Worm (Caenorhabditis elegans) whole organism, L4/young adult: ENCODE measurements around the gene B0035.21.

Experiments
- W03F9.2 ChIP-seq: fragments of 150-350 bp; optimal IDR thresholded peaks from 2 replicates; lab custom pipeline; 2014; ENCODE audit warnings: missing biosample characterization, missing genetic modification characterization
- dao-5 ChIP-seq: sonication (generic microtip); optimal IDR thresholded peaks from 2 replicates; lab custom pipeline; 2016; ENCODE audit warnings: missing genotype, missing genetic modification characterization, moderate library complexity, missing compliant biosample characterization
- him-1 ChIP-seq: sonication (generic microtip); optimal IDR thresholded peaks from 2 replicates; lab custom pipeline; 2016; ENCODE audit warnings: missing genotype, missing genetic modification reagents, missing genetic modification characterization, missing compliant biosample characterization

Gene B0035.21

DNA sequence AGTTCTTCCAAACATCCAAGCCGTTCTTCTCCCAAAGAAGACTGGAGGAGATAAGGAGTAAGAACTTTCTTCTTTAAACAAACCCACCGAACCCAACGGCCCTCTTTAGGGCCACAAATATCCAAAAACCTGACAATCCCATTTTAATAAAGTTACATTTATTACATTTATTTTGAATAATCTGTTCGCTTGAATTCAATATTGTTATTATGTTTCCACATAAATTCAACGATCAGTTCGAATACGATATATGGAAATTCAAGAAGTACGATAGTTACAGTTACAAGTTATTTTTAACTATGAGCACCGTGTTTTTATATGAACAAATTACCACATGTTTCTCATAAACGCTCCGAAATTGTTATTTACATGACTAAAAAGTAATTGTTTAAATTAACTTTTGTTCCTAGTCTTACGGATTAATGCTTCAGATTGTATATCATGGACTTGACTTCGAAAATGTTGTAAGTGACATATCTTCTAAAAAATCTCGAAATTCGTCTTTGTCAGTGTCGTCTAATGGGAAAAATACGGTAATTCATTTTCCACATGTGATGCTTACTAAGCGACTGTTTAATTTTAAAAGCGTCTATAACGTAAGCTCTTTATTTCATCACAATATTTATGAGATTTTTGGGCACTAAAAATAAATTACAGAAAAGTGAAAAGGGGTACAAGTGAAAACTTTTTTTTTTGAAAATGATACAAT, 13.8 kb downstream of the B0035.21 start:
- TF ChIP-seq dao-5 (tag; lab: Kevin White, UChicago) (no peak), W03F9.2 (no peak), him-1 (no peak)

DNA sequence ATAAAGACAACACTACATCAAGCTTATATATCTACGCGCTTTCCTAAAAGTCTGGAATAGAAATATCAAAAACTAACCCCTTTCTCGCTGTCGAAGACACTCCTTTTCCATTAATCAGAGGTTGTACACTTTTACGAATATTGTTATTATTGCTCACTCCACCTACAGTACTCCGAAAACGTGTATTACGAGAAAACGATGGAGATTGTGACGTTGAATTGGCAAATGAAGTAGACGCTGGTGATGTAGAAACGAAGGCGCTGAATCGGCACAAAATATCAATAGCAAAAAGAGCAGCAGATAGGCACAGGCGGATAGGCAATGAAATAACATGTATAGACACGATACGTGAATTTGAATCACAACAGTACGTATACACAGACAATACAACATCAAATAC, 17.2 kb downstream of the B0035.21 start:
- TF ChIP-seq W03F9.2 = no peak
- TF ChIP-seq him-1 = no peak
- no peak for TF ChIP-seq dao-5 (tag; lab: Kevin White, UChicago)

DNA sequence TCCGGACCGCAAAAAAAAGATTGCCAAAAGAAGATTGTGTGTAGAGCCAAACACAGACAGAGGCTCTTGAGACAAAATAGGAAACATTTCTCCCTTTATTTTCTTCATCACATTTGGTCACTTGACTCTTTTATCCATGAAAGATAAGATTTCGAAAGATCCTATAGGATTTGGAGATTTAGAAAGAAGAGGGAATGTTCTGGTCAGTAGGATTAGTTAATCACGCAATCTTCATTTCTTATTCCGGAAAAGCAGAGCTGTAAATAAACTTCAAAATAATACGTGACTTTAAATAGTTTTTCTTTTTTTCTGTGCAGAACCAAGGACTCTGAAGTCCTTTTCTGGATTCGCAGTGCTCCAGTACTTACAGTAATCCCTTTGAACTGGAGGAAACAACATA, 20.2 kb downstream of the B0035.21 start:
- TF ChIP-seq W03F9.2 (no peak), him-1 (no peak), dao-5 (tag; lab: Kevin White, UChicago) (no peak)

DNA sequence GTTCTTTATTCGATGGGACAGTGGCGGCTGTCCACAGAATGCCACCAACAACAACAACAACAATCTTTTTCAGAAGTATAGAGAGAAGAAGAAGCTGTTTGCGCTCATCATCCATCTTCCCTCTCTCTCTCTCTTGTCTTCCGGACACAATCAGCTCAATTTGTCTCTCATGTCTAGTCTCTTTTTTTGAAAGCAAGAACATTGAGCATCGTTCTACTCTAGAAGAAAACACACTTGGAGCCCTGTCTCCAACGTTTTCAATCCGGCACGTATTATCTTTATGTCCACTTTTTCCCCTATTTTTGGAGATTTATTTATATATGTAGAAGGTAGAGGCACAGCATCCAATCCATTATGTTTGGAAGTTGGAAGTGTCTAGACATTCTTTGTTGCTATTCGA, 21.8 kb downstream of the B0035.21 start:
- TF ChIP-seq him-1 = no peak
- TF ChIP-seq dao-5 (tag; lab: Kevin White, UChicago) = no peak
- no peak for TF ChIP-seq W03F9.2

DNA sequence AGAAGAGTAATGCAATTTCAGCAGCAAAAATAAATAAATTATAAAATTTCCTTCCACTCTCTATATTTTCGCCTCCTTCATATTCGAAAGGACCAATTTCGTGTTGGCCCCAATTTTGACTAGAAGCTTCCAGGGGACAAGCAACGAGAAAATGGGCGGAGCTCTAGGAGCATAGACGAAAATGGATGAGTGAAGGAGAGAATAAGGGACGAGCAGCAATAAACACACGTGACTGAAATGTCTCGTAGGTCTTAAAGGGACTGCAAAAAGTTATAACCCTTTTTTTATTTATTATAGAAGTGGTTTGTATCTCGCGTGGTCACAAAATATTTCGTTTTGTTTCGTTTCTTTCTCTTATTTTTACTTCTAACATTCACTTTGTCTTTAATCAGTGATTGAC, 22.7 kb downstream of the B0035.21 start:
- TF ChIP-seq dao-5 (tag; lab: Kevin White, UChicago) = no peak
- peak; percentile 46 for TF ChIP-seq him-1

DNA sequence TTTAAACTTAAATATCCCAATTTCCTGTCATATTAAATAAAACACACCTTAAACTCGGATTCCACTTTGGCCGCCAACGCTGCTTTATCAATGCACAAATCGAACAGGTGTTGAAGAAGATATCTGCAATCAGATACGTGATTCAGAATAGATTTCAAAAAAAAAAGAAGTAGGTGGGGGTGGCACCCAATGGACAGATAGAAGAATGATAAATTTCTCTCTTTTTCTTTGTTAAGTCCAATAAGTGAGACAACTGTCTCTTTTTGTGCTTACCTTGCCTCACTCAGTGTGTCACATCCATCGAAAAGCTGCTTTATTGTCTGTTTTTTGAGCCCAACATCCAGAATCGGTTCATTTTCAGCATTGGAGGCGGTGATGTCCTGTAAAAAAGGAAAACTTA, 23.7 kb downstream of the B0035.21 start:
- TF ChIP-seq him-1 (no peak), W03F9.2 (no peak), dao-5 (tag; lab: Kevin White, UChicago) (no peak)

DNA sequence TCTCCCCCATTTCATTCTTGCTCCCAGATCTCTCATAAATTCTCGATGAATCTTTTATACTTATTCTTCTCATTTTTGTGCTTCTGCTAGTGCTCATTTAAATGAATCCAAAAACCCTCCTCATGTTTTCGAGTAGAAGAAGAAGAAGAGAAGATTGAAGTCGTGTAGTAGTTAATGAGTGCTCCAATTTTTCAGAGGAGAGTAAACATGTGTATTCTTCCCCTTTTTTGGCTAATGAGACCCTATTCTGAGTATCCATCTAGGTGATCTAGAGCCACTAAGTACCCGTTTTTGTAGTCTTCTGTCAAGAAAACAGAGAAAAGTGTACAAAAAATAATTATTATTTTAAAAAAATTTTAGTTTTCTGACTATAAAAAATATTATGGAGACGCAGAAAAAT, 24.5 kb downstream of the B0035.21 start:
- TF ChIP-seq him-1 = no peak
- TF ChIP-seq dao-5 (tag; lab: Kevin White, UChicago) = no peak
- TF ChIP-seq W03F9.2 = no peak

DNA sequence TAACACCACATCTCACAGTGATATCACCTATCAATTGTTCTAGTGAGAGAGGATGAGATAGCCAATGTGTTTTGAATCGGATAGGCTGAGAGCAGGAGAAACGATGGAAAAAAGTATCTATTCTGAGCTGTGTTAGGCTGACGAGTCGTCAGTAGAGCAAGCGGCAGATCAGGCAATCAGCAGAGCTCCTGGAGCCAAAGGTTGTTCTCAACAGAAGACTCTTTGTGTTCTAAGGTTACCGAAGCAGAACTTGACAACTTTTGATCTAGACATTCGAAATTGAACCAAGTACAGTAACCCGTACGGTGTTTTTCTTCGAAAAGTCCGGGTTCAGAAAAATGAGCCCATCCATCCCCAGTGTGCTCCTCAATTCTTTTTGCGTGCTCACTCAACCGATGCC, 25.7 kb downstream of the B0035.21 start:
- TF ChIP-seq dao-5 (tag; lab: Kevin White, UChicago) (no peak), W03F9.2 (no peak), him-1 (no peak)

DNA sequence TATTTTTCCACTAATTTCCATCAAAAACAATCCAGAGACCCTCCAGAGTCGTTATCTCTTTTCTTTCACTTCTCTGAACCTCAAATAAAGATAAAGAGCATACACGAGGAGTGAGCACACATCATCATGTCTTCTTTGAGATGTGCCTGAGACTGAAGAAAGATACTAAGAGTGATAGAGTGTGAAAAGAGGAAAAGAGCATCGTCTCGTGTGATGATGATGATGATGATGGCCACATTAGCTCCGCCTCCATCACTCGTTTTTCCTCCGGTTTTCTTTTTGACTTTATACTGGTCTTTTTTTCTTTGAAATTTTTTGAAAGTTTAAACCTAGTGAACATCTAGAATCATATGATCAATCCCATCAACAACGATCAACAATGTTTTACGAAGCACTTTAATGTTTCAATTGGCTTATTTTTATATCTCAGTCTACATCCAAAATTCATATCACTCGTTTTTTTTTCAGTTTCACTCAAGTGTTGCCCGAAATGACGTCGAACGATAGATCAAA, 26.9 kb downstream of the B0035.21 start, which contains the start of gene T01G1.2:
Gene T01G1.2, plus strand, starts transcription at position 463 of the 513 bp plus-strand sequence.
- TF ChIP-seq him-1 = no peak
- no peak for TF ChIP-seq dao-5 (tag; lab: Kevin White, UChicago)
- no peak for TF ChIP-seq W03F9.2

DNA sequence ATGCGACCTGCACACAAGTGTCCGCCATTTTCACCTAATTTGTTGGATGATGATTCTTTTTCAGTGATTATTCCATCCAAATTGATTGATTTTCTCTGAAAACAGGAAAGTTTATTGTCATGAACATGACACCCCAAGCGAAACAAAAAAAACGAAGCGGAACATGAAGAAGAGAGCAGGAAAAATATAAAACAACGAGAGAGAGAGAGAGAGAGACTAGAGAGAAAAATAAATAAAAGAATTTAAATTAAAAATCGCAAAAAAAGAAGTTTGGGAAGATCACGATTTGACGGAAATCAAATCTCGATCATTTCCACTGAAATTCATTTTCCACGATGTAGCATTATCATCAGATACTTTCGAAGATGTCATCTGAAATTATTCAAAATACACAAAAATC, 32.7 kb downstream of the B0035.21 start, which contains the start of gene klp-12:
Gene klp-12, minus strand, starts transcription at position 101 of the 400 bp plus-strand sequence.
- TF ChIP-seq him-1 = no peak
- no peak for TF ChIP-seq W03F9.2
- no peak for TF ChIP-seq dao-5 (tag; lab: Kevin White, UChicago)

DNA sequence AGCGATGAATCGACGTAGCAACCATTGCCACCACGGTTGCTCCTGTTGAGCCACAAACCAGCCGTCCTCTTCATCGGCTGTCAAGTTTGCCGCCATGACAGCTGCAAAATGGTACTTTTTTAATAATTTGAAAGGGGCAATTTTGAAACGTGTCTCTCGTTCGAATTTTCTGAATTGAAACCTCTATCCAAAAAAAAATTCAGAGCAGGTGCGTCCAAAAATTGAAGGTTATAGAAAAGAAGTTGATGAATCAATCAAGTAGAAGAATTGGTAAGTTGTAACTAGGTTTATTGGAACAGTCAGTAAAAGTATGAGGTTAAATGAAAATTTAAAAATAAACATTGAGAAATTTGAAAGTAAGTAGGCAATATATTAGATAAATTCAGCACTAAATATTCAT, 34.3 kb downstream of the B0035.21 start, which contains the start of gene T01G1.4:
Gene T01G1.4, minus strand, starts transcription at position 101 of the 400 bp plus-strand sequence.
- TF ChIP-seq dao-5 (tag; lab: Kevin White, UChicago) (no peak), him-1 (no peak), W03F9.2 (no peak)

DNA sequence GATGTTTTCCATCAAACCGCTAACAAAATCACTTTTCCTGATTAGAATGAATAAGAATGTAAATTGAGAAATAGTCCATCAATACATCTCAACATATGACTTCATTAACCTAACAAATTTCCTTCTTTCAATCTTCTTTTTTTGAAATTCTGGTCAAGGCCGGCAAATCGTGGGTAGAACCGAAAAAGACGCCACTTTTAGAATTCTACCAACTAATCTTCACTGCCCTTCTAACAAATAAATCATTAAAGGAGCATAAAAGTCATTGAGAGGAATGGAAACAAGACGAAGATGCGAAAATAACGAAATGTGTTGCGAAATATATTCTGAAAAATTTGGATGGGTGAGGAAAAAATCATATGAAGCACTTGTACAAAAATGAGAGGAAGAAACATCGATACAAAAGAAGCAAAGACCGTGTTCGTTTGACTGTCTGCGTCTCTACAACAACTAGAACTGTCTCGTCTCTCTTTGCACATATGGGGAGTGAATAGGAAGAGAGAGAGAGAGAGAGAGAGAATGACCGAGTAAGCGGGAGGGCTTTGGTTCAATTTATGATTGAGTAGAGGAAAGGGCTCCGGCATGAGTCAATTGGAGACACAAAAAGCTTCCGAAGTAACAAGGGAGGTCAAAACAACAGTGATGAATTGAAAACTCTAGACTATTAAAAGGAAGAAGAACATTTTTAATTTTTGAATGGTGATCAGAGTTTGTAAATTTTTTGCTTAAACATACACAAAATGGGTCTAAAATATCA, 36.9 kb downstream of the B0035.21 start:
- TF ChIP-seq dao-5 (tag; lab: Kevin White, UChicago) = no peak
- TF ChIP-seq him-1 = no peak
- TF ChIP-seq W03F9.2 = no peak

DNA sequence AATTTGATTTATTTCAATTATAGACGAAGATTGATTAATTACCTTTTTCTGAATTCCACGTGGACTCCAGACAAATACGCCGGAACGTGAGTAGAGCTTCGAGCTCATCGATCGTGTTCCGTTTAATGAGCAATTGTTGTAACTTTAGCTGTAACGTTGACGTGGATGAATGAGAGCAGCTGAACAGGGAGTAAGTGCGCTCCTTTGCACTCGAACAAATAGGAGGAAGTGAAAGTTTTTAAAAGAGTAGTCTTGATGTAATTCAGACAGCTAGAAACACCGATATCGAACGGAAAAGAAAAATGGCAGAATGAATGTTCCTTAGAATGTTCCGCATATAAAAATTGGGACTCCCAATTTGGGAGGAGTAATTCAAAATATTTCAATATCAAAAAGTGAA, 44.6 kb downstream of the B0035.21 start, which contains the start of gene sec-31:
Gene sec-31, minus strand, starts transcription at position 148 of the 400 bp plus-strand sequence.
- TF ChIP-seq him-1 (no peak), W03F9.2 (no peak), dao-5 (tag; lab: Kevin White, UChicago) (no peak)

DNA sequence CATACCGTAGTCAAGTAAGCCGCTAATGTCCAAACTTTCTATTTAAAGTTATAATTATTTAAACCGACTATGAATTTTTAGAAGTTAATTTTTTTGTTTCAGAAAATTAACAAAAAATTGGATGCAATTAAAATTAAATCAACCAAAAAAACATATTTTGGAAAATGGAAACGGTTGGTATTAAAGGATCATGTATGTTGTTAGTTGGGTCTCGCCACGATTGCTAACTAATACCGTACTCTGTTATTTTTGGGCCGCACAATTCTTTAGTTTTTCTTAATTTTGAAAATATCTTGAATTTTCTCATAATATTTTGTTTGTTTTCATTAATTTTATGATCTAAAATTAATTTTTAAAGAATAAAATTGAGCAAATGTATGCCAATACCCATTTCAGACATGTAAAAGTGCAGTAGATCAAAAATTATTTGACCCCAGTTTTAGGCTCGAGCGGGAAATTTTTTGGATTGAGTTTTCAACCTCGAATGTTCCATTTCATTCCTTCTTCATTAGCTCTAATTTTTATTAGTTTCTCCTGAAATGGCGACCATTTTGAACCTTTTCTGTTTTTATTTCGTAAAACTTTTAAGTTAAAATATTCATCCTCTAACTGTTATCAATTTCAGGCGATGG, 45.4 kb downstream of the B0035.21 start, which contains the start of gene cbd-1:
Gene cbd-1, plus strand, starts transcription at position 626 of the 632 bp plus-strand sequence.
- TF ChIP-seq him-1 = no peak
- no peak for TF ChIP-seq dao-5 (tag; lab: Kevin White, UChicago)
- TF ChIP-seq W03F9.2 = no peak
